Worm (Caenorhabditis elegans) whole organism, L4 larva: ENCODE measurements around the gene oac-23.

Experiments
- F10B5.3 ChIP-seq: sonication (generic microtip); optimal IDR thresholded peaks from 2 replicates; lab custom pipeline; 2016; ENCODE audit warnings: mild to moderate bottlenecking, missing genetic modification characterization, missing compliant biosample characterization
- ama-1 ChIP-seq: fragments of 150-350 bp; optimal IDR thresholded peaks from 2 replicates; lab custom pipeline; 2014; ENCODE audit warnings: inconsistent platforms, mixed read lengths
- daf-8 ChIP-seq: fragments of 200-800 bp; sonication (Bioruptor generic); IDR thresholded peaks from 2 replicates; pipeline ENCODE4 v1.3.6; 2022; ENCODE audit warnings: missing genetic modification characterization, missing compliant biosample characterization
- egl-27 ChIP-seq: sonication (generic microtip); optimal IDR thresholded peaks from 3 replicates; lab custom pipeline; 2017; ENCODE audit warnings: missing biosample characterization, missing genetic modification reagents, missing genetic modification characterization
- fkh-10 ChIP-seq: fragments of 150-350 bp; optimal IDR thresholded peaks from 2 replicates; lab custom pipeline; 2014; ENCODE audit warnings: missing biosample characterization, missing genetic modification reagents, missing genetic modification characterization
- fos-1 ChIP-seq: fragments of 150-350 bp; optimal IDR thresholded peaks from 2 replicates; lab custom pipeline; 2014; ENCODE audit warnings: missing biosample characterization, missing genetic modification characterization
- lsy-2 ChIP-seq, 2 experiments: fragments of 150-350 bp in 1 of 2; sonication (generic microtip) in 1 of 2; optimal IDR thresholded peaks; 2 replicates each; lab custom pipeline; 2014 to 2017; ENCODE audit warnings: missing biosample characterization in 2 of 2, missing genetic modification characterization in 2 of 2
- mdl-1 ChIP-seq, 2 experiments: fragments of 150-350 bp in 1 of 2; sonication (generic microtip) in 1 of 2; optimal IDR thresholded peaks; 2 replicates each; lab custom pipeline; 2014 to 2017; ENCODE audit warnings: missing biosample characterization in 2 of 2, missing genetic modification characterization in 2 of 2
- mxl-3 ChIP-seq: fragments of 200-800 bp; sonication (Bioruptor generic); optimal IDR thresholded peaks from 2 replicates; lab custom pipeline; 2018; ENCODE audit warnings: mild to moderate bottlenecking, missing genetic modification characterization, missing compliant biosample characterization
- nhr-28 ChIP-seq: fragments of 150-350 bp; optimal IDR thresholded peaks from 2 replicates; lab custom pipeline; 2014; ENCODE audit warnings: missing biosample characterization, missing genetic modification characterization
- php-3 ChIP-seq: fragments of 200-800 bp; sonication (Bioruptor generic); IDR thresholded peaks from 2 replicates; pipeline ENCODE4 v1.3.6; 2022; ENCODE audit warnings: missing genetic modification reagents, missing genetic modification characterization, missing compliant biosample characterization
- snpc-4 ChIP-seq: fragments of 150-350 bp; optimal IDR thresholded peaks from 2 replicates; lab custom pipeline; 2014; ENCODE audit warnings: missing biosample characterization, missing genetic modification characterization
- spr-3 ChIP-seq: fragments of 200-800 bp; sonication (Bioruptor generic); optimal IDR thresholded peaks from 2 replicates; lab custom pipeline; 2018; ENCODE audit warnings: mild to moderate bottlenecking, missing genetic modification characterization, missing compliant biosample characterization
- unc-62 ChIP-seq, 3 experiments: fragments of 150-350 bp in 1 of 3; sonication (generic microtip); optimal IDR thresholded peaks in 2 of 3; peaks in 1 of 3; 1 replicate in 1 of 3; 2 replicates in 2 of 3; lab custom pipeline; 2014 to 2017; ENCODE audit warnings: missing biosample characterization in 3 of 3, missing genetic modification characterization in 3 of 3, missing genetic modification reagents in 3 of 3, missing genotype in 1 of 3

DNA sequence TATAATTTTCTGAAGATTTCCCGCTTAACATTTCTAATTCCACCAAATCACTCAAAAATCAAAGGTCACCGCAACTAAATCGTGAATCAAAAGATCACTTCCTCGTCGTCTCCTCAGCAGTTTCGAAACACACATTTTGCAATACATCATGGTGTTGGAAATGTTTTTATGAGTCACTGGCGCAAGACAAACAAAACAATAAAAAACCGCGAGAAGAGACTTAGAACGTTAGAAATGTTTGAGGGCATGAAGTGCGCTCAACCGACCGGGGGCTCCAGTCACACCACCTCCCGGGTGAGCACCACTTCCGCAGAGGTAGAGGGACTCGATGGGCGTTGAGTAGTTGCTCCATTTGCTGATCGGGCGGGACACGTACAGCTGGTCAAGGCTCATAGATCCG is 6.0 kb upstream of the oac-23 start:
- TF ChIP-seq daf-8 (no peak), nhr-28 (tag; lab: Kevin White, UChicago) (peak; percentile 7), F10B5.3 (tag; lab: Kevin White, UChicago) (no peak), unc-62 (GFP tag; optimal IDR thresholded peaks at IDR 0.05 in 1 of 2; lab: Kevin White, UChicago) (no peak), unc-62 (tag; optimal IDR thresholded peaks at IDR 0.05; lab: Kevin White, UChicago) (no peak), mdl-1 (tag; optimal IDR thresholded peaks at IDR 0.05; lab: Kevin White, UChicago) (peak in 1 of 2 experiments; percentile 44), ama-1 (lab: Kevin White, UChicago) (no peak), spr-3 (GFP tag; lab: Kevin White, UChicago) (no peak), fkh-10 (no peak), lsy-2 (tag; optimal IDR thresholded peaks at IDR 0.05; lab: Kevin White, UChicago) (no peak), snpc-4 (no peak), mxl-3 (no peak), egl-27 (tag; lab: Kevin White, UChicago) (no peak), php-3 (GFP tag; lab: Robert Waterston, UW) (peak; percentile 70), fos-1 (tag; lab: Kevin White, UChicago) (no peak)
